Fruit fly (Drosophila melanogaster) Kc167 (cell line): ENCODE data around the gene CG18586.

ENCODE experiments used
- Sin3A ChIP-seq: fragments of >200 bp; optimal IDR thresholded peaks from 2 replicates; lab custom pipeline; 2018; ENCODE audit warnings: missing external identifiers
- h ChIP-seq: fragments of >200 bp; optimal IDR thresholded peaks from 3 replicates; lab custom pipeline; 2018; ENCODE audit warnings: missing external identifiers
- insv ChIP-seq: fragments of >200 bp; optimal IDR thresholded peaks from 3 replicates; lab custom pipeline; 2018; ENCODE audit warnings: missing external identifiers
- psq ChIP-seq: fragments of >200 bp; optimal IDR thresholded peaks from 2 replicates; lab custom pipeline; 2017; ENCODE audit warnings: missing external identifiers
- ttk ChIP-seq: sonication (Bioruptor generic); optimal IDR thresholded peaks from 2 replicates; lab custom pipeline; 2017; ENCODE audit warnings: missing external identifiers

DNA sequence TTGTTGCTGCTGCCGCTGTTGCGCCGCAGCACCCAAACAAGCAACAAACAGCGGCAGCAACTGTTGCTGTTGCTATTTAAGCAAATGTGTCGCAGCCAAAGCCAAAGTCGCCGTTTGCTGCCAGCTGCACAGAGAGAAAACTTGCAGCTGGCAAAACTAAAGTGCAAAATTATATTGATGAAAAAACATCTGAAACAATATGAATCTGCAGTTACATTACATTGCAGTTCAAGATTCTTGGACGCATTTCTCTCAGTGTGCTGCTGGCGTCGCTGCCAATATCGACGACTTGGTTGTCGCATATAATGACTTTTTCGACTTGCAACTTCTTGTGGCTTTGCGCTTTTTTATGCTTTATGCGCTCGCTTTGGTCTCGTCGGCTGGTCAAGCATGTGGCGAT lies 38.9 kb upstream of the CG18586 start:
- no peak for TF ChIP-seq Sin3A
- no peak for TF ChIP-seq h (lab: Kevin White, UChicago)
- no peak for TF ChIP-seq insv (lab: Kevin White, UChicago)
- no peak for TF ChIP-seq psq (lab: Kevin White, UChicago)
- TF ChIP-seq ttk (lab: Kevin White, UChicago), result no peak
